Worm (Caenorhabditis elegans) whole organism, L2 larva: Measurements from ENCODE around the gene clec-79.

Source experiments
- C34F6.9 ChIP-seq: fragments of 150-350 bp; optimal IDR thresholded peaks from 2 replicates; lab custom pipeline; 2014; ENCODE audit warnings: missing biosample characterization, missing genetic modification characterization
- F13H6.1 ChIP-seq: sonication (generic microtip); optimal IDR thresholded peaks from 2 replicates; lab custom pipeline; 2016; ENCODE audit warnings: missing genetic modification characterization, missing compliant biosample characterization
- Y55F3AM.14 ChIP-seq: fragments of 200-800 bp; sonication (Bioruptor generic); optimal IDR thresholded peaks from 2 replicates; lab custom pipeline; 2018; ENCODE audit warnings: mild to moderate bottlenecking, missing genetic modification characterization, missing compliant biosample characterization
- ama-1 ChIP-seq: fragments of 150-350 bp; optimal IDR thresholded peaks from 2 replicates; lab custom pipeline; 2018; ENCODE audit warnings: inconsistent platforms
- blmp-1 ChIP-seq: sonication (generic microtip); optimal IDR thresholded peaks from 2 replicates; lab custom pipeline; 2017; ENCODE audit warnings: missing genetic modification characterization, mild to moderate bottlenecking, missing compliant biosample characterization, antibody characterized with exemption, moderate library complexity; ENCODE audit not compliant: insufficient read depth
- ceh-16 ChIP-seq: fragments of 150-350 bp; optimal IDR thresholded peaks from 2 replicates; lab custom pipeline; 2014; ENCODE audit warnings: missing biosample characterization, missing genetic modification characterization
- ceh-82 ChIP-seq: fragments of 150-350 bp; optimal IDR thresholded peaks from 2 replicates; lab custom pipeline; 2014; ENCODE audit warnings: missing biosample characterization, missing genetic modification characterization
- crh-2 ChIP-seq: sonication (generic microtip); optimal IDR thresholded peaks from 2 replicates; lab custom pipeline; 2017; ENCODE audit warnings: missing biosample characterization, missing genetic modification characterization
- dmd-4 ChIP-seq: sonication (generic microtip); optimal IDR thresholded peaks from 2 replicates; lab custom pipeline; 2017; ENCODE audit warnings: missing biosample characterization, missing genetic modification characterization
- egl-27 ChIP-seq: sonication (generic microtip); optimal IDR thresholded peaks from 3 replicates; lab custom pipeline; 2017; ENCODE audit warnings: missing biosample characterization, missing genetic modification reagents, missing genetic modification characterization
- gmeb-1 ChIP-seq: fragments of 150-350 bp; optimal IDR thresholded peaks from 2 replicates; lab custom pipeline; 2014; ENCODE audit warnings: missing biosample characterization, missing genetic modification characterization
- lin-13 ChIP-seq: fragments of 150-350 bp; optimal IDR thresholded peaks from 2 replicates; lab custom pipeline; 2014; ENCODE audit warnings: missing biosample characterization, missing genetic modification reagents, missing genetic modification characterization
- lin-39 ChIP-seq: fragments of 150-350 bp; optimal IDR thresholded peaks from 2 replicates; lab custom pipeline; 2014; ENCODE audit warnings: missing biosample characterization, missing genetic modification reagents, missing genetic modification characterization
- lsy-2 ChIP-seq, 2 experiments: fragments of 150-350 bp in 1 of 2; sonication (generic microtip) in 1 of 2; optimal IDR thresholded peaks; 2 replicates each; lab custom pipeline; 2014 to 2017; ENCODE audit warnings: missing biosample characterization in 2 of 2, missing genetic modification characterization in 2 of 2
- mab-5 ChIP-seq: fragments of 150-350 bp; optimal IDR thresholded peaks from 2 replicates; lab custom pipeline; 2014; ENCODE audit warnings: missing biosample characterization, missing genetic modification characterization
- mbf-1 ChIP-seq: sonication (generic microtip); optimal IDR thresholded peaks from 2 replicates; lab custom pipeline; 2017; ENCODE audit warnings: missing biosample characterization, missing genetic modification characterization
- mdl-1 ChIP-seq, 2 experiments: fragments of 150-350 bp in 1 of 2; sonication (generic microtip) in 1 of 2; optimal IDR thresholded peaks; 2 replicates each; lab custom pipeline; 2017; ENCODE audit warnings: missing biosample characterization in 2 of 2, missing genetic modification characterization in 2 of 2
- nhr-10 ChIP-seq: sonication (generic microtip); optimal IDR thresholded peaks from 2 replicates; lab custom pipeline; 2017; ENCODE audit warnings: missing biosample characterization, missing genetic modification characterization
- nhr-11 ChIP-seq: fragments of 150-350 bp; optimal IDR thresholded peaks from 2 replicates; lab custom pipeline; 2014; ENCODE audit warnings: missing biosample characterization, missing genetic modification characterization
- nhr-12 ChIP-seq: fragments of 150-350 bp; optimal IDR thresholded peaks from 2 replicates; lab custom pipeline; 2014; ENCODE audit warnings: missing biosample characterization, missing genetic modification characterization
- nhr-129 ChIP-seq: fragments of 150-350 bp; optimal IDR thresholded peaks from 2 replicates; lab custom pipeline; 2014; ENCODE audit warnings: missing biosample characterization, missing genetic modification characterization
- nhr-21 ChIP-seq: fragments of 150-350 bp; optimal IDR thresholded peaks from 2 replicates; lab custom pipeline; 2014; ENCODE audit warnings: missing biosample characterization, missing genetic modification characterization
- nhr-237 ChIP-seq: fragments of 150-350 bp; optimal IDR thresholded peaks from 2 replicates; lab custom pipeline; 2014; ENCODE audit warnings: missing biosample characterization, missing genetic modification characterization
- nhr-25 ChIP-seq: fragments of 150-350 bp; sonication (generic microtip); optimal IDR thresholded peaks from 3 replicates; lab custom pipeline; 2014; ENCODE audit warnings: missing biosample characterization, missing genetic modification characterization
- sem-4 ChIP-seq: fragments of 150-350 bp; optimal IDR thresholded peaks from 2 replicates; lab custom pipeline; 2014; ENCODE audit warnings: missing biosample characterization, missing genetic modification reagents, missing genetic modification characterization
- skn-1 ChIP-seq: sonication (generic microtip); optimal IDR thresholded peaks from 2 replicates; lab custom pipeline; 2017; ENCODE audit warnings: missing biosample characterization, missing genetic modification characterization
- sma-3 ChIP-seq: sonication (generic microtip); optimal IDR thresholded peaks from 2 replicates; lab custom pipeline; 2016; ENCODE audit warnings: missing genetic modification reagents, missing genetic modification characterization, missing compliant biosample characterization
- sma-9 ChIP-seq, 2 experiments: fragments of 150-350 bp in 1 of 2; sonication (generic microtip) in 1 of 2; optimal IDR thresholded peaks; 2 replicates each; lab custom pipeline; 2014 to 2016; ENCODE audit warnings: missing genetic modification characterization in 2 of 2, mild to moderate bottlenecking in 1 of 2, missing biosample characterization in 1 of 2, missing compliant biosample characterization in 1 of 2, missing genetic modification reagents in 1 of 2, moderate library complexity in 1 of 2
- snpc-4 ChIP-seq: fragments of 150-350 bp; optimal IDR thresholded peaks from 2 replicates; lab custom pipeline; 2014; ENCODE audit warnings: missing biosample characterization, missing genetic modification characterization
- unc-55 ChIP-seq: fragments of 150-350 bp; sonication (generic microtip); optimal IDR thresholded peaks from 3 replicates; lab custom pipeline; 2014; ENCODE audit warnings: missing biosample characterization, missing genetic modification reagents, missing genetic modification characterization

Gene clec-79

ce11 chrIV:4024159-4025004 lies 51.2 kb downstream of the clec-79 start:
- TF ChIP-seq blmp-1 (tag; lab: Kevin White, UChicago) (peak; percentile 32), unc-55 (GFP tag; lab: Kevin White, UChicago) (peak; percentile 43), nhr-10 (peak; percentile 27), nhr-25 (tag; lab: Kevin White, UChicago) (peak; percentile 86), Y55F3AM.14 (peak; percentile 76), C34F6.9 (peak; percentile 41), egl-27 (tag; lab: Kevin White, UChicago) (peak; percentile 51), lin-39 (tag; lab: Kevin White, UChicago) (no peak), F13H6.1 (peak; percentile 92), crh-2 (tag; lab: Kevin White, UChicago) (peak; percentile 73), sem-4 (tag; lab: Kevin White, UChicago) (peak; percentile 66), mab-5 (tag; lab: Kevin White, UChicago) (peak; percentile 6), skn-1 (tag; lab: Kevin White, UChicago) (no peak), ama-1 (lab: Kevin White, UChicago) (no peak), sma-3 (GFP tag; lab: Kevin White, UChicago) (peak; percentile 56), mbf-1 (tag; lab: Kevin White, UChicago) (no peak), nhr-237 (tag; lab: Kevin White, UChicago) (no peak), mdl-1 (tag; optimal IDR thresholded peaks at IDR 0.05; lab: Kevin White, UChicago) (peak; percentile 3 to 41), ceh-82 (tag; lab: Kevin White, UChicago) (no peak), nhr-129 (tag; lab: Kevin White, UChicago) (peak; percentile 51), nhr-12 (no peak), dmd-4 (tag; lab: Kevin White, UChicago) (no peak), snpc-4 (tag; lab: Kevin White, UChicago) (no peak), nhr-21 (tag; lab: Kevin White, UChicago) (peak; percentile 19), lsy-2 (tag; optimal IDR thresholded peaks at IDR 0.05; lab: Kevin White, UChicago) (peak; percentile 16 to 56), nhr-11 (tag; lab: Kevin White, UChicago) (no peak), sma-9 (GFP tag; optimal IDR thresholded peaks at IDR 0.05; lab: Kevin White, UChicago) (peak; percentile 94), sma-9 (tag; optimal IDR thresholded peaks at IDR 0.05; lab: Kevin White, UChicago) (no peak), gmeb-1 (tag; lab: Kevin White, UChicago) (peak; percentile 68), ceh-16 (no peak), lin-13 (GFP tag; lab: Kevin White, UChicago) (peak; percentile 27)
